Worm (Caenorhabditis elegans): ENCODE measurements around the gene ZK380.6.

ZK380.6 gene

ce11 chrX:1664925-1665324, 10.7 kb downstream of the ZK380.6 start, which contains the start of gene R09H3.2:
TSS of gene R09H3.2 (minus strand) at chrX:1665025.
- TF ChIP-seq drap-1 (GFP tag; optimal IDR thresholded peaks at IDR 0.05) (no peak), mab-5 (tag; optimal IDR thresholded peaks at IDR 0.05) (no peak), lsy-2 (tag; optimal IDR thresholded peaks at IDR 0.05) (no peak), elt-1 (tag; optimal IDR thresholded peaks at IDR 0.05; ENCODE audit: borderline replicate concordance, insufficient read depth) (no peak), nhr-2 (tag; optimal IDR thresholded peaks at IDR 0.05) (no peak), mls-2 (tag; optimal IDR thresholded peaks at IDR 0.05) (no peak), snpc-4 (tag; optimal IDR thresholded peaks at IDR 0.05) (no peak), nhr-12 (tag; optimal IDR thresholded peaks at IDR 0.05) (no peak), sptf-1 (tag; optimal IDR thresholded peaks at IDR 0.05) (no peak), nhr-76 (tag; optimal IDR thresholded peaks at IDR 0.05) (no peak), zip-8 (tag; optimal IDR thresholded peaks at IDR 0.05) (no peak), cnd-1 (tag; optimal IDR thresholded peaks at IDR 0.05) (no peak), unc-62 (GFP tag; optimal IDR thresholded peaks at IDR 0.05) (no peak), blmp-1 (tag; optimal IDR thresholded peaks at IDR 0.05) (no peak), flh-1 (GFP tag; optimal IDR thresholded peaks at IDR 0.05) (no peak), unc-120 (tag; optimal IDR thresholded peaks at IDR 0.05; ENCODE audit: poor library complexity, severe bottlenecking) (no peak), M03D4.4 (tag; optimal IDR thresholded peaks at IDR 0.05) (no peak), pha-4 (tag; optimal IDR thresholded peaks at IDR 0.05) (no peak), ztf-11 (tag; optimal IDR thresholded peaks at IDR 0.05) (no peak)

ce11 chrX:1667056-1667455, 12.8 kb downstream of the ZK380.6 start:
- no peak for TF ChIP-seq drap-1 (GFP tag; optimal IDR thresholded peaks at IDR 0.05)
- TF ChIP-seq unc-62 (GFP tag; optimal IDR thresholded peaks at IDR 0.05): no peak
- TF ChIP-seq nhr-12 (tag; optimal IDR thresholded peaks at IDR 0.05): no peak
- no peak for TF ChIP-seq snpc-4 (tag; optimal IDR thresholded peaks at IDR 0.05)
- TF ChIP-seq flh-1 (GFP tag; optimal IDR thresholded peaks at IDR 0.05): no peak
- TF ChIP-seq nhr-2 (tag; optimal IDR thresholded peaks at IDR 0.05): no peak
- TF ChIP-seq M03D4.4 (tag; optimal IDR thresholded peaks at IDR 0.05): no peak
- no peak for TF ChIP-seq lin-32 (GFP tag; optimal IDR thresholded peaks at IDR 0.05)
- TF ChIP-seq lin-13 (tag; optimal IDR thresholded peaks at IDR 0.05): no peak
- TF ChIP-seq mab-5 (tag; optimal IDR thresholded peaks at IDR 0.05): no peak

DNA sequence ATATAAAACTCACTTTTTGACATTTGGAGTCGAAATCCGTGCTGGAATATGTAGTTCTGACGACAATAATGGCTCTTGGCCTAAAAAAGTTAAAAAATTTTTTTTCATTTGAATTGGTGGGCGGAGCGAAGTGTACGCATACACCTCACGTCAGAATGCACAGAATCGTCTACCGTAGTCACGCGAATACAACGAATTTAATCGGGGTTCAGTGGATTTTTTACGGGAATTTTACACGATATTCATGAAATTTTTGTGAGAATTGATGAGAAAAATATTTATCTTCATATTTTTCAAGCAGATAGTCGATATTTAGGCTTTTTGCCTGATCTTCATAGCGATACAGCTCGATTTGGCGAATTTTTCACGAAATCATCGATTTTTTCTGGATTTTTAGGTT, 14.5 kb downstream of the ZK380.6 start, which contains the start of gene R09H3.3:
R09H3.3 (minus strand) TSS at position 101 of the 400 bp plus-strand sequence.
- TF ChIP-seq snpc-4 (tag; optimal IDR thresholded peaks at IDR 0.05) (no peak), mep-1 (tag; optimal IDR thresholded peaks at IDR 0.05) (no peak), elt-1 (tag; optimal IDR thresholded peaks at IDR 0.05; ENCODE audit: borderline replicate concordance, insufficient read depth) (no peak), mab-5 (tag; optimal IDR thresholded peaks at IDR 0.05) (no peak), hlh-1 (tag; optimal IDR thresholded peaks at IDR 0.05) (no peak), cnd-1 (tag; optimal IDR thresholded peaks at IDR 0.05) (no peak), blmp-1 (tag; optimal IDR thresholded peaks at IDR 0.05) (no peak), unc-39 (tag; optimal IDR thresholded peaks at IDR 0.05) (no peak), drap-1 (GFP tag; optimal IDR thresholded peaks at IDR 0.05) (no peak), unc-62 (GFP tag; optimal IDR thresholded peaks at IDR 0.05) (no peak)

DNA sequence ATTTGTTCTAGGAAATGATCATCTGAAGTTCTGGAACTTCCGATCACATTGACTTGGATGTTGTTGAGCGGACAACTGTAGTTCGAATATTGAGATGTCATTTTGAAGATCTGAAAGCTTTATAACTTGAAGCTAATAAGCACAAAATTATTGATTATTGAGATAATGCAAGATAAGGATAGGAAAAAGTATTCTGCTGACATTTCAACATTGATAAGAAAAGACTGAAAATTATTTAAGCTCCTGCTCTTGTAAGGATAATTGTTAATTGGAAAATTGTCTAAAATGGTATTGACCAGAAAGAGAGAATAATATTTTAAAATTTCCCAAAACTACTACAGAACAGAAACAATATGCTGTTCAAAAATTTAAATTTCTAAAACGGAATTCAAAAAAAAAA, 19.8 kb downstream of the ZK380.6 start, which contains the start of gene tbx-31:
tbx-31 (minus strand) TSS at position 101 of the 400 bp plus-strand sequence.
- TF ChIP-seq elt-3 (tag; optimal IDR thresholded peaks at IDR 0.05) (no peak), ceh-83 (GFP tag; optimal IDR thresholded peaks at IDR 0.05) (no peak), bed-3 (GFP tag; optimal IDR thresholded peaks at IDR 0.05) (no peak), cnd-1 (tag; optimal IDR thresholded peaks at IDR 0.05) (no peak), ham-2 (GFP tag; optimal IDR thresholded peaks at IDR 0.05) (no peak), nhr-12 (tag; optimal IDR thresholded peaks at IDR 0.05) (no peak), unc-62 (GFP tag; optimal IDR thresholded peaks at IDR 0.05) (no peak), nhr-2 (tag; optimal IDR thresholded peaks at IDR 0.05) (no peak), lin-13 (tag; optimal IDR thresholded peaks at IDR 0.05) (no peak), elt-1 (tag; optimal IDR thresholded peaks at IDR 0.05; ENCODE audit: borderline replicate concordance, insufficient read depth) (no peak), unc-39 (tag; optimal IDR thresholded peaks at IDR 0.05) (no peak), flh-1 (GFP tag; optimal IDR thresholded peaks at IDR 0.05) (no peak), blmp-1 (tag; optimal IDR thresholded peaks at IDR 0.05) (no peak), ceh-43 (GFP tag; optimal IDR thresholded peaks at IDR 0.05) (no peak), zip-8 (tag; optimal IDR thresholded peaks at IDR 0.05) (no peak), sem-2 (GFP tag; optimal IDR thresholded peaks at IDR 0.05) (no peak), pha-4 (tag; optimal IDR thresholded peaks at IDR 0.05) (no peak), nhr-237 (tag; optimal IDR thresholded peaks at IDR 0.05) (no peak), mab-5 (tag; optimal IDR thresholded peaks at IDR 0.05) (no peak), lsy-2 (tag; optimal IDR thresholded peaks at IDR 0.05) (no peak)
